Worm (Caenorhabditis elegans) whole organism, L4/young adult: ENCODE measurements around the gene ftt-2.

Source experiments
- W03F9.2 ChIP-seq: fragments of 150-350 bp; optimal IDR thresholded peaks from 2 replicates; lab custom pipeline; 2014; ENCODE audit warnings: missing biosample characterization, missing genetic modification characterization
- dao-5 ChIP-seq: sonication (generic microtip); optimal IDR thresholded peaks from 2 replicates; lab custom pipeline; 2016; ENCODE audit warnings: missing genotype, missing genetic modification characterization, moderate library complexity, missing compliant biosample characterization
- him-1 ChIP-seq: sonication (generic microtip); optimal IDR thresholded peaks from 2 replicates; lab custom pipeline; 2016; ENCODE audit warnings: missing genotype, missing genetic modification reagents, missing genetic modification characterization, missing compliant biosample characterization

- TF ChIP-seq him-1 (tag; lab: Kevin White, UChicago) (no peak), dao-5 (tag; lab: Kevin White, UChicago) (no peak), W03F9.2 (tag; lab: Kevin White, UChicago) (no peak)
These were observed 33.5 kb downstream of the ftt-2 start for ce11 chrX:11571714-11572113.
